Fruit fly (Drosophila melanogaster): Measurements from ENCODE around the gene CG3224.

Gene CG3224

dm6 chrX:6656626-6657558, 4.4 kb downstream of the CG3224 start:
- peak; percentile 36 for TF ChIP-seq pad (GFP tag; optimal IDR thresholded peaks at IDR 0.05)
- TF ChIP-seq cic (GFP tag; optimal IDR thresholded peaks at IDR 0.05), result no peak
- TF ChIP-seq cnc (optimal IDR thresholded peaks at IDR 0.05), result peak in 1 of 2 experiments; percentile 28
- TF ChIP-seq CG33017 (tag; optimal IDR thresholded peaks at IDR 0.05), result peak; percentile 71
- peak; percentile 23 for TF ChIP-seq CG5204 (GFP tag; optimal IDR thresholded peaks at IDR 0.05)
- TF ChIP-seq Clk (GFP tag; optimal IDR thresholded peaks at IDR 0.05), result no peak
- no peak for TF ChIP-seq Hr96 (GFP tag; optimal IDR thresholded peaks at IDR 0.05)
- peak; percentile 73 for TF ChIP-seq bab1 (GFP tag; optimal IDR thresholded peaks at IDR 0.05)
- peak; percentile 28 for TF ChIP-seq CG11617 (GFP tag; optimal IDR thresholded peaks at IDR 0.05)
- TF ChIP-seq ovo (GFP tag; optimal IDR thresholded peaks at IDR 0.05), result no peak
- TF ChIP-seq kay (GFP tag; ENCODE audit: borderline replicate concordance), result peak; percentile 74
- TF ChIP-seq Crg-1 (GFP tag; optimal IDR thresholded peaks at IDR 0.05), result no peak
- TF ChIP-seq CG14711 (tag; optimal IDR thresholded peaks at IDR 0.05), result peak; percentile 59
- TF ChIP-seq CG7101 (tag; optimal IDR thresholded peaks at IDR 0.05), result peak; percentile 69
- TF ChIP-seq CG12768 (GFP tag; optimal IDR thresholded peaks at IDR 0.05), result peak; percentile 24
- no peak for TF ChIP-seq CG1620 (GFP tag; optimal IDR thresholded peaks at IDR 0.05)
- peak; percentile 14 for TF ChIP-seq CG7045 (GFP tag; optimal IDR thresholded peaks at IDR 0.05)
- TF ChIP-seq tj (GFP tag; optimal IDR thresholded peaks at IDR 0.05), result peak; percentile 92
- TF ChIP-seq Mnt (GFP tag; optimal IDR thresholded peaks at IDR 0.05), result peak; percentile 16
- no peak for TF ChIP-seq toe (GFP tag; optimal IDR thresholded peaks at IDR 0.05)

- TF ChIP-seq Crg-1 (GFP tag; optimal IDR thresholded peaks at IDR 0.05) (peak; percentile 85), pad (GFP tag; optimal IDR thresholded peaks at IDR 0.05) (peak; percentile 81), CG11617 (GFP tag; optimal IDR thresholded peaks at IDR 0.05) (peak; percentile 96), Hr96 (GFP tag; optimal IDR thresholded peaks at IDR 0.05) (peak; percentile 87), Mnt (GFP tag; optimal IDR thresholded peaks at IDR 0.05) (peak; percentile 89), CG5204 (GFP tag; optimal IDR thresholded peaks at IDR 0.05) (peak; percentile 86), cic (GFP tag; optimal IDR thresholded peaks at IDR 0.05) (peak; percentile 79), kay (GFP tag; ENCODE audit: borderline replicate concordance) (no peak), cnc (optimal IDR thresholded peaks at IDR 0.05) (no peak), CG33017 (tag; optimal IDR thresholded peaks at IDR 0.05) (peak; percentile 84), tj (GFP tag; optimal IDR thresholded peaks at IDR 0.05) (peak; percentile 69), CG7045 (GFP tag; optimal IDR thresholded peaks at IDR 0.05) (peak; percentile 87), toe (GFP tag; optimal IDR thresholded peaks at IDR 0.05) (peak; percentile 74), ovo (GFP tag; optimal IDR thresholded peaks at IDR 0.05) (peak; percentile 98), bab1 (GFP tag; optimal IDR thresholded peaks at IDR 0.05) (peak; percentile 88), CG7101 (tag; optimal IDR thresholded peaks at IDR 0.05) (peak; percentile 93), CG14711 (tag; optimal IDR thresholded peaks at IDR 0.05) (peak; percentile 83), CG12768 (GFP tag; optimal IDR thresholded peaks at IDR 0.05) (peak; percentile 89), Clk (GFP tag; optimal IDR thresholded peaks at IDR 0.05) (peak; percentile 62), CG1620 (GFP tag; optimal IDR thresholded peaks at IDR 0.05) (peak; percentile 74)
Observed at dm6 chrX:6656023-6656594, 5.2 kb downstream of the CG3224 start.

- TF ChIP-seq pad (GFP tag; optimal IDR thresholded peaks at IDR 0.05) (peak; percentile 74), CG5204 (GFP tag; optimal IDR thresholded peaks at IDR 0.05) (no peak), CG12768 (GFP tag; optimal IDR thresholded peaks at IDR 0.05) (no peak), kay (GFP tag; ENCODE audit: borderline replicate concordance) (no peak), bab1 (GFP tag; optimal IDR thresholded peaks at IDR 0.05) (peak; percentile 91), CG14711 (tag; optimal IDR thresholded peaks at IDR 0.05) (peak; percentile 83), Crg-1 (GFP tag; optimal IDR thresholded peaks at IDR 0.05) (peak; percentile 80), CG33017 (tag; optimal IDR thresholded peaks at IDR 0.05) (peak; percentile 3), CG7101 (tag; optimal IDR thresholded peaks at IDR 0.05) (peak; percentile 90), cnc (optimal IDR thresholded peaks at IDR 0.05) (no peak), CG1620 (GFP tag; optimal IDR thresholded peaks at IDR 0.05) (peak; percentile 82), cic (GFP tag; optimal IDR thresholded peaks at IDR 0.05) (peak; percentile 39), toe (GFP tag; optimal IDR thresholded peaks at IDR 0.05) (peak; percentile 36), Clk (GFP tag; optimal IDR thresholded peaks at IDR 0.05) (no peak), ovo (GFP tag; optimal IDR thresholded peaks at IDR 0.05) (peak; percentile 52), Mnt (GFP tag; optimal IDR thresholded peaks at IDR 0.05) (peak; percentile 79), tj (GFP tag; optimal IDR thresholded peaks at IDR 0.05) (peak; percentile 66), CG7045 (GFP tag; optimal IDR thresholded peaks at IDR 0.05) (no peak), Hr96 (GFP tag; optimal IDR thresholded peaks at IDR 0.05) (no peak), CG11617 (GFP tag; optimal IDR thresholded peaks at IDR 0.05) (peak; percentile 88)
Observed at dm6 chrX:6654198-6654831, 6.9 kb downstream of the CG3224 start, which contains the start of the genes CG3226 and Cdc7. Gene CG3226, minus strand, starts transcription at chrX:6654248. Gene Cdc7, plus strand, starts transcription at chrX:6654541.

dm6 chrX:6646846-6647245, 14.4 kb downstream of the CG3224 start:
- TF ChIP-seq ovo (GFP tag; optimal IDR thresholded peaks at IDR 0.05) (no peak), CG14711 (tag; optimal IDR thresholded peaks at IDR 0.05) (no peak), Mnt (GFP tag; optimal IDR thresholded peaks at IDR 0.05) (no peak), CG1620 (GFP tag; optimal IDR thresholded peaks at IDR 0.05) (no peak), CG33017 (tag; optimal IDR thresholded peaks at IDR 0.05) (no peak), CG12768 (GFP tag; optimal IDR thresholded peaks at IDR 0.05) (no peak), Clk (GFP tag; optimal IDR thresholded peaks at IDR 0.05) (no peak), Hr96 (GFP tag; optimal IDR thresholded peaks at IDR 0.05) (no peak), tj (GFP tag; optimal IDR thresholded peaks at IDR 0.05) (no peak), CG11617 (GFP tag; optimal IDR thresholded peaks at IDR 0.05) (no peak), cnc (optimal IDR thresholded peaks at IDR 0.05) (no peak), bab1 (GFP tag; optimal IDR thresholded peaks at IDR 0.05) (no peak), toe (GFP tag; optimal IDR thresholded peaks at IDR 0.05) (no peak), Crg-1 (GFP tag; optimal IDR thresholded peaks at IDR 0.05) (no peak), CG7101 (tag; optimal IDR thresholded peaks at IDR 0.05) (no peak), CG7045 (GFP tag; optimal IDR thresholded peaks at IDR 0.05) (no peak), cic (GFP tag; optimal IDR thresholded peaks at IDR 0.05) (no peak), kay (GFP tag; ENCODE audit: borderline replicate concordance) (no peak)

All from whole organism, adult.